Fruit fly (Drosophila melanogaster) whole organism, embryonic: Measurements from ENCODE around the gene Atox1.

Experiments
- Adf1 ChIP-seq: fragments of 200-800 bp; sonication (Bioruptor generic); IDR thresholded peaks from 2 replicates; pipeline ENCODE4 v1.3.6; 2022; ENCODE audit warnings: missing biosample characterization, missing genetic modification characterization
- CG10147 ChIP-seq: fragments of 200-800 bp; sonication (Bioruptor generic); optimal IDR thresholded peaks from 2 replicates; lab custom pipeline; 2019; ENCODE audit warnings: missing biosample characterization, mild to moderate bottlenecking, missing genetic modification characterization, moderate library complexity
- CG10274 ChIP-seq: fragments of 200-800 bp; sonication (Bioruptor generic); optimal IDR thresholded peaks from 3 replicates; lab custom pipeline; 2017; ENCODE audit warnings: missing biosample characterization, mild to moderate bottlenecking, missing genetic modification characterization
- CG10462 ChIP-seq: fragments of 200-800 bp; sonication (Bioruptor generic); optimal IDR thresholded peaks from 2 replicates; lab custom pipeline; 2016; ENCODE audit warnings: missing biosample characterization, missing genetic modification characterization
- CG10959 ChIP-seq: fragments of 200-800 bp; sonication (Bioruptor generic); IDR thresholded peaks from 2 replicates; pipeline ENCODE4 v1.3.6; 2022; ENCODE audit warnings: missing biosample characterization, missing genetic modification characterization
- CG11247 ChIP-seq: fragments of 200-800 bp; sonication (Bioruptor generic); IDR thresholded peaks from 2 replicates; pipeline ENCODE4 v1.3.6; 2022; ENCODE audit warnings: missing biosample characterization, missing genetic modification characterization
- CG11560 ChIP-seq: fragments of 200-800 bp; sonication (Bioruptor generic); IDR thresholded peaks from 3 replicates; pipeline ENCODE4 v1.3.6; 2022; ENCODE audit warnings: missing biosample characterization, missing genetic modification characterization
- CG12155 ChIP-seq: fragments of 200-800 bp; sonication (Bioruptor generic); optimal IDR thresholded peaks from 3 replicates; lab custom pipeline; 2016; ENCODE audit warnings: missing biosample characterization, missing genetic modification characterization
- CG1233 ChIP-seq: fragments of 200-800 bp; sonication (Bioruptor generic); optimal IDR thresholded peaks from 4 replicates; lab custom pipeline; 2018; ENCODE audit warnings: missing biosample characterization, mild to moderate bottlenecking, missing genetic modification characterization
- CG12391 ChIP-seq: fragments of 200-800 bp; sonication (Bioruptor generic); optimal IDR thresholded peaks from 3 replicates; lab custom pipeline; 2018; ENCODE audit warnings: missing biosample characterization, mild to moderate bottlenecking, missing genetic modification characterization, moderate library complexity
- CG13624 ChIP-seq: fragments of 200-800 bp; sonication (Bioruptor generic); optimal IDR thresholded peaks from 2 replicates; lab custom pipeline; 2016; ENCODE audit warnings: missing biosample characterization, missing genetic modification characterization
- CG13775 ChIP-seq: fragments of 200-800 bp; sonication (Bioruptor generic); optimal IDR thresholded peaks from 3 replicates; lab custom pipeline; 2017; ENCODE audit warnings: missing biosample characterization, mild to moderate bottlenecking, missing genetic modification characterization
- CG17568 ChIP-seq: fragments of 200-800 bp; sonication (Bioruptor generic); optimal IDR thresholded peaks from 2 replicates; lab custom pipeline; 2018; ENCODE audit warnings: missing biosample characterization, mild to moderate bottlenecking, missing genetic modification characterization, moderate library complexity
- CG18011 ChIP-seq: fragments of 200-800 bp; sonication (Bioruptor generic); optimal IDR thresholded peaks from 2 replicates; lab custom pipeline; 2017; ENCODE audit warnings: missing biosample characterization, missing genetic modification characterization, mild to moderate bottlenecking, moderate library complexity, missing genotype
- CG2199 ChIP-seq: fragments of 200-800 bp; sonication (Bioruptor generic); IDR thresholded peaks from 3 replicates; pipeline ENCODE4 v1.3.6; 2022; ENCODE audit warnings: missing biosample characterization, missing genetic modification characterization
- CG34422 ChIP-seq: fragments of 200-800 bp; sonication (Bioruptor generic); IDR thresholded peaks from 3 replicates; pipeline ENCODE4 v1.3.6; 2022; ENCODE audit warnings: missing biosample characterization, missing genetic modification characterization
- CG3726 ChIP-seq: fragments of 200-800 bp; sonication (Bioruptor generic); IDR thresholded peaks from 3 replicates; pipeline ENCODE4, ENCODE4 v1.3.6; 2022; ENCODE audit warnings: missing biosample characterization, missing genetic modification characterization
- CG4730 ChIP-seq: fragments of 200-800 bp; sonication (Bioruptor generic); IDR thresholded peaks from 2 replicates; pipeline ENCODE4 v1.3.6; 2022; ENCODE audit warnings: missing biosample characterization, missing genetic modification characterization
- CG6689 ChIP-seq: fragments of 200-800 bp; sonication (Bioruptor generic); IDR thresholded peaks from 2 replicates; pipeline ENCODE4 v1.3.6; 2022; ENCODE audit warnings: missing biosample characterization, missing genetic modification characterization
- CG6791 ChIP-seq: fragments of 200-800 bp; sonication (Bioruptor generic); IDR thresholded peaks from 3 replicates; pipeline ENCODE4 v1.3.6; 2022; ENCODE audit warnings: missing biosample characterization, missing genetic modification characterization; ENCODE audit not compliant: partially characterized antibody
- CG7271 ChIP-seq: fragments of 200-800 bp; sonication (Bioruptor generic); optimal IDR thresholded peaks from 2 replicates; lab custom pipeline; 2018; ENCODE audit warnings: missing biosample characterization, mild to moderate bottlenecking, missing genetic modification characterization, moderate library complexity
- CG7963 ChIP-seq: fragments of 200-800 bp; sonication (Bioruptor generic); IDR thresholded peaks from 3 replicates; pipeline ENCODE4 v1.3.6; 2022; ENCODE audit warnings: missing biosample characterization, missing genetic modification characterization; ENCODE audit not compliant: partially characterized antibody
- CG9817 ChIP-seq: fragments of 200-800 bp; sonication (Bioruptor generic); optimal IDR thresholded peaks from 2 replicates; lab custom pipeline; 2018; ENCODE audit warnings: missing biosample characterization, mild to moderate bottlenecking, missing genetic modification characterization, moderate library complexity
- Dfd ChIP-seq, 2 experiments: fragments of >200 bp; optimal IDR thresholded peaks; 2 replicates each; lab custom pipeline; 2017; ENCODE audit warnings: missing biosample characterization in 2 of 2, missing genetic modification characterization in 2 of 2
- Dp ChIP-seq: fragments of 200-800 bp; sonication (Bioruptor generic); optimal IDR thresholded peaks from 2 replicates; lab custom pipeline; 2018; ENCODE audit warnings: missing biosample characterization, mild to moderate bottlenecking, missing genetic modification characterization, moderate library complexity
- Ets65A ChIP-seq: fragments of 200-800 bp; sonication (Bioruptor generic); peaks from one replicate; lab custom pipeline; 2016; ENCODE audit warnings: missing biosample characterization, missing genetic modification characterization
- Fer3 ChIP-seq: fragments of 200-800 bp; sonication (Bioruptor generic); optimal IDR thresholded peaks from 2 replicates; lab custom pipeline; 2018; ENCODE audit warnings: missing biosample characterization, mild to moderate bottlenecking, missing genetic modification characterization, moderate library complexity
- HLHmδ ChIP-seq: fragments of 200-800 bp; sonication (Bioruptor generic); optimal IDR thresholded peaks from 2 replicates; lab custom pipeline; 2018; ENCODE audit warnings: missing biosample characterization, mild to moderate bottlenecking, missing genetic modification characterization, moderate library complexity
- Jarid2 ChIP-seq: fragments of 200-800 bp; sonication (Bioruptor generic); optimal IDR thresholded peaks from 3 replicates; lab custom pipeline; 2017; ENCODE audit warnings: mild to moderate bottlenecking, missing biosample characterization, missing genetic modification reagents, missing genetic modification characterization
- Lpt ChIP-seq: fragments of >200 bp; optimal IDR thresholded peaks from 2 replicates; lab custom pipeline; 2018; ENCODE audit warnings: missing biosample characterization, missing genetic modification characterization
- Nf-YC ChIP-seq: fragments of 200-800 bp; optimal IDR thresholded peaks from 3 replicates; lab custom pipeline; 2019; ENCODE audit warnings: missing biosample characterization, mild to moderate bottlenecking, missing genetic modification characterization, moderate library complexity
- Optix ChIP-seq: fragments of 200-800 bp; sonication (Bioruptor generic); IDR thresholded peaks from 3 replicates; pipeline ENCODE4 v1.3.6; 2022; ENCODE audit warnings: missing biosample characterization, missing genetic modification characterization
- Trl ChIP-seq, 3 experiments: fragments of >200 bp in 2 of 3; fragments of 200-800 bp in 1 of 3; sonication (Bioruptor generic) in 1 of 3; optimal IDR thresholded peaks; 2 replicates in 1 of 3; 3 replicates in 2 of 3; lab custom pipeline; 2016 to 2017; ENCODE audit warnings: missing biosample characterization in 1 of 3, missing genetic modification characterization in 1 of 3
- Xbp1 ChIP-seq: fragments of 200-800 bp; sonication (Bioruptor generic); optimal IDR thresholded peaks from 3 replicates; lab custom pipeline; 2016; ENCODE audit warnings: missing biosample characterization, mild to moderate bottlenecking, missing genetic modification characterization
- bowl ChIP-seq: fragments of 200-800 bp; sonication (Bioruptor generic); IDR thresholded peaks from 2 replicates; pipeline ENCODE4 v1.3.6; 2022; ENCODE audit warnings: missing biosample characterization, missing genetic modification characterization
- eve ChIP-seq, 2 experiments: fragments of >200 bp; optimal IDR thresholded peaks; 2 replicates each; lab custom pipeline; 2017; ENCODE audit warnings: missing biosample characterization in 2 of 2, missing genetic modification characterization in 2 of 2
- grn ChIP-seq: fragments of 200-800 bp; sonication (Bioruptor generic); optimal IDR thresholded peaks from 3 replicates; lab custom pipeline; 2017; ENCODE audit warnings: missing biosample characterization, missing genetic modification characterization
- hbn ChIP-seq: fragments of 200-800 bp; sonication (Bioruptor generic); IDR thresholded peaks from 2 replicates; pipeline ENCODE4 v1.3.6; 2022; ENCODE audit warnings: missing biosample characterization, missing genetic modification characterization; ENCODE audit not compliant: partially characterized antibody
- knrl ChIP-seq: fragments of 200-800 bp; sonication (Bioruptor generic); IDR thresholded peaks from 3 replicates; pipeline ENCODE4 v1.3.6; 2022; ENCODE audit warnings: missing biosample characterization, missing genetic modification characterization; ENCODE audit not compliant: partially characterized antibody
- prd ChIP-seq, 3 experiments: fragments of >200 bp in 2 of 3; fragments of 200-800 bp in 1 of 3; sonication (Bioruptor generic) in 1 of 3; optimal IDR thresholded peaks in 2 of 3; IDR thresholded peaks in 1 of 3; 2 replicates in 2 of 3; 3 replicates in 1 of 3; pipeline versions ENCODE4 v1.3.6 to Lab custom; 2017 to 2022; ENCODE audit warnings: missing biosample characterization in 1 of 3, missing genetic modification characterization in 1 of 3
- sens ChIP-seq: fragments of 200-800 bp; sonication (Bioruptor generic); peaks from one replicate; lab custom pipeline; 2016; ENCODE audit warnings: missing biosample characterization, missing genetic modification characterization
- tgo ChIP-seq: fragments of 200-800 bp; sonication (Bioruptor generic); IDR thresholded peaks from 3 replicates; pipeline ENCODE4 v1.3.6; 2022; ENCODE audit warnings: missing biosample characterization, missing genetic modification characterization
- twi ChIP-seq: fragments of 200-800 bp; optimal IDR thresholded peaks from 2 replicates; lab custom pipeline; 2019; ENCODE audit warnings: missing biosample characterization, mild to moderate bottlenecking, missing genetic modification characterization, moderate library complexity
- unc-4 ChIP-seq: fragments of 200-800 bp; sonication (Bioruptor generic); IDR thresholded peaks from 2 replicates; pipeline ENCODE4 v1.3.6; 2022; ENCODE audit warnings: missing biosample characterization, missing genetic modification characterization; ENCODE audit not compliant: partially characterized antibody
- z ChIP-seq: fragments of 200-800 bp; sonication (Bioruptor generic); IDR thresholded peaks from 3 replicates; pipeline ENCODE4 v1.3.6; 2022; ENCODE audit warnings: missing biosample characterization, missing genetic modification characterization
- zen2 ChIP-seq: fragments of 200-800 bp; sonication (Bioruptor generic); IDR thresholded peaks from 3 replicates; pipeline ENCODE4 v1.3.6; 2022; ENCODE audit warnings: missing biosample characterization, missing genetic modification characterization; ENCODE audit not compliant: partially characterized antibody
- zf30C ChIP-seq: fragments of 200-800 bp; sonication (Bioruptor generic); optimal IDR thresholded peaks from 3 replicates; lab custom pipeline; 2018; ENCODE audit warnings: missing biosample characterization, mild to moderate bottlenecking, missing genetic modification characterization
- zfh2 ChIP-seq: fragments of 200-800 bp; sonication (Bioruptor generic); optimal IDR thresholded peaks from 2 replicates; lab custom pipeline; 2016; ENCODE audit warnings: missing biosample characterization, missing genetic modification characterization

Gene Atox1

DNA sequence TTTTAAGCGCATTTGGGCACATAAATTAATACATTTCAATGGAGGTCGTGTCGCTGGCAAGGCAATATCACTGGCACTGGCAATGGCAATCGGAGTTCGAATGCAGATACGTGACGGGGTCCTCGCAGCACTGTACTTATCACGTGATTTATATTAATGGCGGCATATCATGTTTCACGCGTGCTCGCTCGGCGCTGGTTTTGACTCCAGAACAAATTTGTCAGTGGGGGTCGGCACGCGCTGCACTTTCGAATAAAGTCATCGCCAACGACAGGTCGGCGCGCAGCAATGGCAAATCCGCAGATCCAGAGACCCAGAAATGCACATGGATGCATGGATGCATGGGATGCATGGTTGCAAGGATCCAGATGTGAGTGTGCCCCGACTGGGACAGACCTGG, 49.5 kb upstream of the Atox1 start:
- TF ChIP-seq Optix (GFP tag; lab: Robert Waterston, UW) (no peak), CG6689 (GFP tag; lab: Robert Waterston, UW) (no peak), CG10959 (GFP tag; lab: Robert Waterston, UW) (no peak), CG4730 (GFP tag; lab: Robert Waterston, UW) (no peak), CG7963 (GFP tag; lab: Robert Waterston, UW) (0 out of 3 replicates have a peak, but pooled peaks have one; percentile 49), CG17568 (no peak), CG12391 (tag; lab: Kevin White, UChicago) (no peak), CG6791 (GFP tag; lab: Robert Waterston, UW) (no peak), CG10462 (GFP tag; lab: Kevin White, UChicago) (no peak), HLHmδ (GFP tag; lab: Kevin White, UChicago) (peak; percentile 8), CG2199 (GFP tag; lab: Robert Waterston, UW) (no peak), CG10147 (GFP tag; lab: Kevin White, UChicago) (no peak), CG1233 (no peak), zfh2 (GFP tag; lab: Kevin White, UChicago) (no peak), Lpt (GFP tag; lab: Kevin White, UChicago) (no peak), Xbp1 (no peak), tgo (GFP tag; lab: Robert Waterston, UW) (no peak)

DNA sequence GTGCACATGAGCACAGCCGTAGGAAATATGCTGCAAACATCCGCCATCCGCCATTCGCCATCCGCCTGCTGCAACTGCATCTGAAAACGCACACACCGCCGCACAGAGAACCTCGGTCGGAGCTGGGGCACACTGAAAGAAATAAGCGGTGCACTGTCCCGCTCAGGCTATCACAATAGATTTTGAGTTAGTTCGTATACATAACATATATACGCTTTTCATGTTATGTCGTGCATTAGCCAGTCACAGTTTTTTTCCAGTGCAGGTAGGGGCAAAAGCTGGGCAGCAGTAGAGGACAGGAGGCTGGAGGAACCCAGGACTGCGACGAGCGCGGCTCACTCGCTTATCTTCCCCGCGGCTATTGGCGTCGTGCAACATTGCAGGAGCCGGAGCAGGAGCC, 46.4 kb upstream of the Atox1 start:
- TF ChIP-seq eve (GFP tag; optimal IDR thresholded peaks at IDR 0.05; lab: Kevin White, UChicago) = no peak
- no peak for TF ChIP-seq CG13624 (GFP tag; lab: Kevin White, UChicago)
- 0 out of 3 replicates have a peak, but pooled peaks have one; percentile 31 for TF ChIP-seq CG34422 (GFP tag; lab: Robert Waterston, UW)
- TF ChIP-seq prd (optimal IDR thresholded peaks at IDR 0.05; lab: Kevin White, UChicago) = no peak
- peak; percentile 44; the same call in 1 of the 3 replicates for TF ChIP-seq prd (GFP tag; IDR thresholded peaks at IDR 0.05; lab: Robert Waterston, UW)
- 0 out of 2 replicates have a peak, but pooled peaks have one; percentile 32 for TF ChIP-seq CG11247 (GFP tag; lab: Robert Waterston, UW)
- TF ChIP-seq knrl (GFP tag; lab: Robert Waterston, UW) = 0 out of 3 replicates have a peak, but pooled peaks have one; percentile 18
- TF ChIP-seq zf30C (GFP tag; lab: Kevin White, UChicago) = peak; percentile 9
- no peak for TF ChIP-seq bowl
- TF ChIP-seq hbn = no peak
- peak; percentile 72 for TF ChIP-seq Ets65A
- TF ChIP-seq z = no peak
- peak; percentile 74 for TF ChIP-seq sens
- TF ChIP-seq CG11560 (tag; lab: Robert Waterston, UW) = no peak
- TF ChIP-seq CG10274 = no peak
- TF ChIP-seq, all 482 proteins: peak for 7

DNA sequence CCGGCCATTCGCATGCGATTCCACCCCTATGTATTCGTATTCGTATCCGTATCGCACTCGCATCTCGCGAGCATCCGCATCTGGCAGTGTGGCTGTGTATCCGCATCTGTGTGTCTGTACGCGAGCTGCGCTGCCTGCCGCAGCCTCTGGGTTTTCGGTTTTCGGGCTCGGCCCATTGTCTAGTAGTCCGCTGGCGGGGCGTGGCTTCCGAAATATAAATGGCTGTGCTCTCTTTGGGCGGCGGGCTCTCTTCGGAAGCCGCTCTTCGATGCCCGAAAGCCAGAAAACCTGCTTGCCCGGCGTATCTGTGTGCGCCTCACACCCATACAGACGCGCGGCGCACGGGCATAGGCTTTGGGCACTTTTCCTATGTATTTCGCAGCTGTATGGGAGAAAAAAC, 42.5 kb upstream of the Atox1 start:
- TF ChIP-seq Trl (optimal IDR thresholded peaks at IDR 0.05; lab: Kevin White, UChicago) (peak; percentile 41 to 86), Trl (GFP tag; optimal IDR thresholded peaks at IDR 0.05; lab: Kevin White, UChicago) (no peak), Fer3 (tag; lab: Kevin White, UChicago) (no peak), Dfd (GFP tag; optimal IDR thresholded peaks at IDR 0.05; lab: Kevin White, UChicago) (peak in 1 of 2 experiments; percentile 25), CG13775 (peak; percentile 51), CG12155 (no peak), CG2199 (GFP tag; lab: Robert Waterston, UW) (0 out of 3 replicates have a peak, but pooled peaks have one; percentile 28), twi (tag; lab: Kevin White, UChicago) (peak; percentile 23), Adf1 (GFP tag; lab: Robert Waterston, UW) (peak; percentile 86), CG3726 (GFP tag; lab: Robert Waterston, UW) (no peak), Nf-YC (tag; lab: Kevin White, UChicago) (peak; percentile 97), sens (no peak), zen2 (GFP tag; lab: Robert Waterston, UW) (peak; percentile 38; the same call in 2 of the 3 replicates), CG18011 (GFP tag; lab: Kevin White, UChicago) (no peak), unc-4 (GFP tag; lab: Robert Waterston, UW) (peak; percentile 28; the same call in 1 of the 2 replicates), Dp (GFP tag; lab: Kevin White, UChicago) (no peak), CG7271 (tag; lab: Kevin White, UChicago) (no peak), Jarid2 (GFP tag; lab: Kevin White, UChicago) (peak; percentile 38), grn (peak; percentile 7), CG9817 (tag; lab: Kevin White, UChicago) (no peak)
